Worm (Caenorhabditis elegans) whole organism, late embryonic: ENCODE results near the gene R09A1.3.

Source experiments
- C08G9.2 ChIP-seq: sonication (generic microtip); optimal IDR thresholded peaks from 2 replicates; lab custom pipeline; 2016; ENCODE audit warnings: mild to moderate bottlenecking, missing genetic modification characterization, moderate library complexity, missing compliant biosample characterization
- C38D4.7 ChIP-seq: fragments of 200-800 bp; sonication (Bioruptor generic); optimal IDR thresholded peaks from 2 replicates; lab custom pipeline; 2018; ENCODE audit warnings: mild to moderate bottlenecking, missing genetic modification characterization, moderate library complexity, missing compliant biosample characterization
- F13H6.1 ChIP-seq: sonication (generic microtip); optimal IDR thresholded peaks from 2 replicates; lab custom pipeline; 2016; ENCODE audit warnings: missing genetic modification characterization, missing compliant biosample characterization
- K02D7.2 ChIP-seq: sonication (generic microtip); optimal IDR thresholded peaks from 2 replicates; lab custom pipeline; 2017; ENCODE audit warnings: mild to moderate bottlenecking, missing genetic modification characterization, missing compliant biosample characterization
- ceh-14 ChIP-seq: sonication (generic microtip); optimal IDR thresholded peaks from 2 replicates; lab custom pipeline; 2016; ENCODE audit warnings: missing genotype, missing genetic modification characterization, missing compliant biosample characterization
- ceh-19 ChIP-seq: fragments of 200-800 bp; sonication (Bioruptor generic); optimal IDR thresholded peaks from 2 replicates; lab custom pipeline; 2018; ENCODE audit warnings: mild to moderate bottlenecking, missing genetic modification characterization, missing compliant biosample characterization
- ceh-2 ChIP-seq: sonication (generic microtip); optimal IDR thresholded peaks from 2 replicates; lab custom pipeline; 2016; ENCODE audit warnings: missing genotype, missing genetic modification characterization, missing compliant biosample characterization
- ceh-22 ChIP-seq: sonication (generic microtip); optimal IDR thresholded peaks from 2 replicates; lab custom pipeline; 2017; ENCODE audit warnings: missing biosample characterization, missing genetic modification characterization
- ceh-24 ChIP-seq: sonication (generic microtip); optimal IDR thresholded peaks from 2 replicates; lab custom pipeline; 2016; ENCODE audit warnings: mild to moderate bottlenecking, missing genetic modification characterization, missing compliant biosample characterization
- ceh-30 ChIP-seq: fragments of 150-350 bp; optimal IDR thresholded peaks from 2 replicates; lab custom pipeline; 2014; ENCODE audit warnings: missing biosample characterization, missing genetic modification characterization
- ceh-31 ChIP-seq: sonication (generic microtip); optimal IDR thresholded peaks from 2 replicates; lab custom pipeline; 2016; ENCODE audit warnings: missing genetic modification characterization, missing compliant biosample characterization
- ceh-45 ChIP-seq: fragments of 200-800 bp; sonication (Bioruptor generic); IDR thresholded peaks from 2 replicates; pipeline ENCODE4 v1.3.6; 2022; ENCODE audit warnings: missing genetic modification reagents, missing genetic modification characterization, missing compliant biosample characterization
- ceh-6 ChIP-seq: fragments of 200-800 bp; sonication (Bioruptor generic); optimal IDR thresholded peaks from 2 replicates; lab custom pipeline; 2018; ENCODE audit warnings: mild to moderate bottlenecking, missing genetic modification characterization, missing compliant biosample characterization
- che-1 ChIP-seq: sonication (generic microtip); optimal IDR thresholded peaks from 2 replicates; lab custom pipeline; 2016; ENCODE audit warnings: mild to moderate bottlenecking, missing genetic modification characterization, missing compliant biosample characterization
- dmd-4 ChIP-seq: sonication (generic microtip); optimal IDR thresholded peaks from 2 replicates; lab custom pipeline; 2016; ENCODE audit warnings: borderline replicate concordance, missing genetic modification characterization, missing compliant biosample characterization
- elt-2 ChIP-seq: sonication (generic microtip); optimal IDR thresholded peaks from 2 replicates; lab custom pipeline; 2016; ENCODE audit warnings: missing genetic modification reagents, missing genetic modification characterization, missing compliant biosample characterization
- fax-1 ChIP-seq: sonication (generic microtip); optimal IDR thresholded peaks from 2 replicates; lab custom pipeline; 2016; ENCODE audit warnings: missing genotype, missing genetic modification characterization, missing compliant biosample characterization
- hlh-13 ChIP-seq: fragments of 200-800 bp; sonication (Bioruptor generic); optimal IDR thresholded peaks from 2 replicates; lab custom pipeline; 2018; ENCODE audit warnings: mild to moderate bottlenecking, missing genetic modification characterization, missing compliant biosample characterization
- hlh-30 ChIP-seq: sonication (generic microtip); optimal IDR thresholded peaks from 2 replicates; lab custom pipeline; 2017; ENCODE audit warnings: antibody characterized with exemption, missing genetic modification characterization, missing compliant biosample characterization; ENCODE audit not compliant: insufficient read depth
- lim-6 ChIP-seq: sonication (generic microtip); optimal IDR thresholded peaks from 2 replicates; lab custom pipeline; 2016; ENCODE audit warnings: missing genetic modification characterization, missing compliant biosample characterization
- nfya-1 ChIP-seq: sonication (generic microtip); optimal IDR thresholded peaks from 2 replicates; lab custom pipeline; 2017; ENCODE audit warnings: missing genetic modification characterization, mild to moderate bottlenecking, missing compliant biosample characterization, antibody characterized with exemption, moderate library complexity
- nhr-232 ChIP-seq: sonication (generic microtip); optimal IDR thresholded peaks from 2 replicates; lab custom pipeline; 2016; ENCODE audit warnings: missing genetic modification characterization, missing compliant biosample characterization
- ref-2 ChIP-seq: sonication (generic microtip); optimal IDR thresholded peaks from 2 replicates; lab custom pipeline; 2016; ENCODE audit warnings: missing genetic modification characterization, missing compliant biosample characterization
- sdc-2 ChIP-seq: sonication (generic microtip); optimal IDR thresholded peaks from 2 replicates; lab custom pipeline; 2016; ENCODE audit warnings: missing genotype, missing genetic modification characterization, missing compliant biosample characterization
- sox-2 ChIP-seq: fragments of 200-800 bp; sonication (Bioruptor generic); IDR thresholded peaks from 2 replicates; pipeline ENCODE4 v1.3.6; 2022; ENCODE audit warnings: missing genetic modification reagents, missing genetic modification characterization, missing compliant biosample characterization
- sox-4 ChIP-seq: sonication (generic microtip); optimal IDR thresholded peaks from 2 replicates; lab custom pipeline; 2017; ENCODE audit warnings: mild to moderate bottlenecking, missing genetic modification characterization, inconsistent platforms, missing compliant biosample characterization
- unc-3 ChIP-seq, 2 experiments: fragments of 200-800 bp in 1 of 2; sonication (Bioruptor generic) in 1 of 2; sonication (generic microtip) in 1 of 2; conservative IDR thresholded peaks in 1 of 2; optimal IDR thresholded peaks in 1 of 2; 2 replicates each; pipeline versions ENCODE4 v1.3.6 to Lab custom; 2016 to 2022; ENCODE audit warnings: missing compliant biosample characterization in 2 of 2, missing genetic modification characterization in 2 of 2, missing genetic modification reagents in 1 of 2
- unc-55 ChIP-seq: sonication (generic microtip); optimal IDR thresholded peaks from 2 replicates; lab custom pipeline; 2017; ENCODE audit warnings: missing biosample characterization, missing genetic modification reagents, missing genetic modification characterization
- ztf-16 ChIP-seq: sonication (generic microtip); optimal IDR thresholded peaks from 2 replicates; lab custom pipeline; 2017; ENCODE audit warnings: missing genetic modification characterization, missing compliant biosample characterization

The R09A1.3 gene

DNA sequence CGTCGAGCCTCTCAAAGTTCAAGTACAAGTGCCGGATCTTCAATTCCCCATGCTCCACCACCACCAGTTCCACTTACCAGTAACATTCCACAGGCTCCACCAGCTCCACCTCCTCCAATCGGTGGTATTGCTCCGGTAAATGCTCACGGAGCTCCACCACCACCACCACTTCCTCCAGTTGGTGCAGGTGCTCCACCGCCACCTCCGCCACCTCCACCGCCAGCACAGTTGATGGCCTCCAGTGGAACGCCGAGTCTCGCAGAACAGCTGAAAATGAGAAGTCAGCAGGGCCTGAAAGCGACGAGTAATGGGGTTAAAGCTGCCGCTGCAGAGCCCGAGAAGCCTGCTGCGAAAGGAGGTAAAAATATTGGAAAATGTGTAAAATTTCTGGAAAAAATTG is 36.6 kb downstream of the R09A1.3 start:
- no peak for TF ChIP-seq ceh-19 (GFP tag; lab: Kevin White, UChicago)
- no peak for TF ChIP-seq sox-2 (GFP tag; lab: Robert Waterston, UW)
- TF ChIP-seq C08G9.2 (tag; lab: Kevin White, UChicago) = no peak
- no peak for TF ChIP-seq sdc-2 (tag; lab: Kevin White, UChicago)
- no peak for TF ChIP-seq ref-2 (tag; lab: Kevin White, UChicago)
- TF ChIP-seq sox-4 (tag; lab: Kevin White, UChicago) = no peak

ce11 chrV:983120-983519 is 43.8 kb downstream of the R09A1.3 start:
- TF ChIP-seq nfya-1 (peak; percentile 92), ref-2 (tag; lab: Kevin White, UChicago) (no peak)

- TF ChIP-seq ceh-30 (tag; lab: Kevin White, UChicago) (no peak), ceh-31 (no peak)
Measured at ce11 chrV:982281-982756, 44.6 kb downstream of the R09A1.3 start, which contains the start of the genes Y50D4C.12 and unc-34. Gene Y50D4C.12 (plus strand): TSS chrV:982581. Gene unc-34 (plus strand): TSS chrV:982706.

DNA sequence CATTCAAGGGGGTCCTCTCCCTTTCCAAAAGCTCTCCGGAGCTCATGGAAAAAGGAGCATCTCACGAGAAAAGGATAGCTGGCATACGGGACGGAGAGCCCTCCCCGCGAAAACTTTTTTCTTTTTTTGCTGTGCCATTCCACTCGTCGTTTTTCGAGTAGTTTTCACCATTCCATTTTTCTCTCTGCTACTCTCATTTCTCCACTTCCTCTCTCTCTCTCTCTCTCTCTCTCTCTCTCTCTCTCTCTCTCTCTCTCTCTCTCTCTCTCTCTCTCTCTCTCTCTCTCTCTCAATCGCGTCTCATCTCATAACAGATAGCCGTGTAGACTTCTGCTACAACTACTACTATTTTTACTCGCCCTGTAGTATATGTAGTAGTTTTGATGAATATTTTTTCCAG is 47.2 kb downstream of the R09A1.3 start:
- no peak for TF ChIP-seq ceh-6 (GFP tag; lab: Kevin White, UChicago)
- no peak for TF ChIP-seq fax-1 (tag; lab: Kevin White, UChicago)
- TF ChIP-seq ceh-2 (tag; lab: Kevin White, UChicago) = no peak
- no peak for TF ChIP-seq F13H6.1 (tag; lab: Kevin White, UChicago)
- no peak for TF ChIP-seq hlh-30 (tag; lab: Kevin White, UChicago)
- peak; percentile 27 for TF ChIP-seq hlh-13 (GFP tag; lab: Kevin White, UChicago)
- peak; percentile 42 for TF ChIP-seq nfya-1

DNA sequence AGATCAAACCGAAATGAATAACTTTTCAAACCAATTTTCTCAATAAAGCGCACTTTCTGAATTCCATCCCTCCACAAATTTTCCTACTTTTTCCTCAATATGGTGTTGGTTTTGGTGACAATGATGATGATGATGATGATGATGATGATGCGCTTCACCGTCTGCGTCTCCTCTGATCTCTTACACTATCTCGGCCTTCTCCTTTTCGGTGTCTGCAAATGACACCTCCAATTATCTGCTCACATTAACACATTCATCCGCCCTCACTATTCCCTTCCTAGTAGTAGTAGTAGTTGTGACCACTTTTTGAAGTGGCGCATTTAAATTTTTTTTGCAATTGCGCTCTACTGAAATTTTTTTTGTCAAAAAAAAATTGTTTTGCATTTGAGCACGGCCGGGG is 48.3 kb downstream of the R09A1.3 start:
- no peak for TF ChIP-seq lim-6 (tag; lab: Kevin White, UChicago)
- no peak for TF ChIP-seq ceh-14 (tag; lab: Kevin White, UChicago)
- TF ChIP-seq ceh-19 (GFP tag; lab: Kevin White, UChicago) = no peak
- no peak for TF ChIP-seq elt-2 (tag; lab: Kevin White, UChicago)
- TF ChIP-seq nhr-232 (tag; lab: Kevin White, UChicago) = no peak
- TF ChIP-seq ceh-31 = peak; percentile 21
- no peak for TF ChIP-seq F13H6.1 (tag; lab: Kevin White, UChicago)
- TF ChIP-seq K02D7.2 = no peak
- TF ChIP-seq unc-55 (GFP tag; lab: Kevin White, UChicago) = peak; percentile 42
- no peak for TF ChIP-seq ref-2 (tag; lab: Kevin White, UChicago)
- TF ChIP-seq nfya-1 = no peak
- TF ChIP-seq dmd-4 = no peak
- no peak for TF ChIP-seq ceh-24 (tag; lab: Kevin White, UChicago)
- no peak for TF ChIP-seq C38D4.7 (GFP tag; lab: Kevin White, UChicago)
- no peak for TF ChIP-seq unc-3 (GFP tag; conservative IDR thresholded peaks at IDR 0.05; lab: Robert Waterston, UW)
- no peak for TF ChIP-seq unc-3 (tag; optimal IDR thresholded peaks at IDR 0.05; lab: Kevin White, UChicago)
- no peak for TF ChIP-seq ztf-16
- TF ChIP-seq ceh-45 (GFP tag; lab: Robert Waterston, UW) = no peak

DNA sequence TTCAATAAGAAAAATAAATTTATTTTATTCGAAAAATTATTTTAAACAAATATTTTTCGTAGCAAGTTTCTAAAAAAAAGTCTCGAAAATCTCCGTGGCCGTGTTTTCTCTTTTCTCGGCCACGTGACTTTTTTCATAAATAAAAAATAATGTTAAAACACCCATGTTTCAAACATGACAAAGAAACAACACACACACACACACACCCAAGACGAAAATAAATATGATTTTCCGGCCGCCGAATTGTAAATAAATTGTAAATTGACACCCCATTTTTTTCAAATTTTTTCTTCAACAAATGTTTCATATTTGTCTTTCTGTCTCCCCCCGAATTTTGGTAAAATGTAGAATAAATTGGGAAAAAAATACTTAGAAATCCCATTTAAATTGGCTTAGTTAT is 49.0 kb downstream of the R09A1.3 start:
- TF ChIP-seq dmd-4 (no peak), ceh-22 (tag; lab: Kevin White, UChicago) (no peak), fax-1 (tag; lab: Kevin White, UChicago) (no peak), che-1 (tag; lab: Kevin White, UChicago) (no peak)
